Worm (Caenorhabditis elegans): ENCODE results near the gene cec-8.

Gene cec-8

ce11 chrIII:471644-472401 is 42.7 kb downstream of the cec-8 start, which contains the start of the genes magu-1 and nemp-1:
magu-1 (minus strand) TSS chrIII:471702.
nemp-1 (plus strand) TSS chrIII:472317.
- TF ChIP-seq xnd-1 (tag; optimal IDR thresholded peaks at IDR 0.05) (peak; percentile 13), F49E8.2 (tag; optimal IDR thresholded peaks at IDR 0.05; ENCODE audit: insufficient read depth) (peak; percentile 27), repo-1 (tag; optimal IDR thresholded peaks at IDR 0.05) (no peak), F23B12.7 (tag; optimal IDR thresholded peaks at IDR 0.05; ENCODE audit: insufficient read depth) (peak; percentile 16), attf-3 (GFP tag; conservative IDR thresholded peaks at IDR 0.05) (peak; percentile 83), hmg-20 (GFP tag; IDR thresholded peaks at IDR 0.05) (no peak), F33H1.4 (GFP tag; IDR thresholded peaks at IDR 0.05) (peak; percentile 83), lin-54 (GFP tag; optimal IDR thresholded peaks at IDR 0.05) (peak; percentile 54), efl-1 (GFP tag; optimal IDR thresholded peaks at IDR 0.05) (peak; percentile 77), T26A5.8 (tag; optimal IDR thresholded peaks at IDR 0.05) (no peak), madf-8 (GFP tag; conservative IDR thresholded peaks at IDR 0.05) (peak; percentile 6; the same call in 1 of the 2 replicates), dpl-1 (GFP tag; optimal IDR thresholded peaks at IDR 0.05) (peak; percentile 38), D2030.7 (GFP tag; IDR thresholded peaks at IDR 0.05) (peak; percentile 65; the same call in 1 of the 2 replicates), ceh-58 (GFP tag; IDR thresholded peaks at IDR 0.05) (no peak), bed-1 (GFP tag; IDR thresholded peaks at IDR 0.05) (no peak), madf-6 (GFP tag; IDR thresholded peaks at IDR 0.05) (peak; percentile 71), lsl-1 (GFP tag; optimal IDR thresholded peaks at IDR 0.05) (peak; percentile 40)

ce11 chrIII:475154-475553 is 46.0 kb downstream of the cec-8 start, which contains the start of gene mat-3:
mat-3 (plus strand) TSS chrIII:475454.
- TF ChIP-seq mcd-1 (GFP tag; IDR thresholded peaks at IDR 0.05) (no peak), nhr-80 (tag; optimal IDR thresholded peaks at IDR 0.05) (no peak), mes-4 (tag; optimal IDR thresholded peaks at IDR 0.05) (no peak), madf-10 (tag; optimal IDR thresholded peaks at IDR 0.05) (no peak), snpc-1.3 (tag; optimal IDR thresholded peaks at IDR 0.05; ENCODE audit: insufficient read depth) (no peak), dpl-1 (GFP tag; optimal IDR thresholded peaks at IDR 0.05) (no peak), tlf-1 (GFP tag; optimal IDR thresholded peaks at IDR 0.05) (no peak), F55B11.4 (tag; optimal IDR thresholded peaks at IDR 0.05; ENCODE audit: borderline replicate concordance, insufficient read depth) (no peak), tbx-9 (tag; optimal IDR thresholded peaks at IDR 0.05; ENCODE audit: borderline replicate concordance) (no peak), aptf-3 (GFP tag; IDR thresholded peaks at IDR 0.05) (no peak), repo-1 (tag; optimal IDR thresholded peaks at IDR 0.05) (no peak), cebp-2 (GFP tag; IDR thresholded peaks at IDR 0.05) (no peak), lin-26 (GFP tag; IDR thresholded peaks at IDR 0.05) (no peak), somi-1 (GFP tag; optimal IDR thresholded peaks at IDR 0.05) (no peak), ceh-91 (GFP tag; IDR thresholded peaks at IDR 0.05) (no peak), ztf-26 (tag; optimal IDR thresholded peaks at IDR 0.05) (no peak), D2030.7 (GFP tag; IDR thresholded peaks at IDR 0.05) (no peak), ets-4 (GFP tag; optimal IDR thresholded peaks at IDR 0.05) (no peak), nfya-1 (tag; optimal IDR thresholded peaks at IDR 0.05; ENCODE audit: borderline replicate concordance, insufficient read depth) (no peak), ztf-6 (GFP tag; IDR thresholded peaks at IDR 0.05) (no peak)

ce11 chrIII:481259-481658 is 52.1 kb downstream of the cec-8 start:
- no peak for TF ChIP-seq nfyb-1 (GFP tag; IDR thresholded peaks at IDR 0.05)
- TF ChIP-seq mxl-1 (tag; optimal IDR thresholded peaks at IDR 0.05) = no peak
- no peak for TF ChIP-seq dox-1 (GFP tag; IDR thresholded peaks at IDR 0.05)
- no peak for TF ChIP-seq attf-6 (GFP tag; IDR thresholded peaks at IDR 0.05)
- TF ChIP-seq aptf-3 (GFP tag; IDR thresholded peaks at IDR 0.05) = no peak
- TF ChIP-seq ztf-3 (GFP tag; optimal IDR thresholded peaks at IDR 0.05) = no peak
- TF ChIP-seq B0035.1 (tag; optimal IDR thresholded peaks at IDR 0.05) = no peak
- no peak for TF ChIP-seq unc-62 (GFP tag; optimal IDR thresholded peaks at IDR 0.05)
- no peak for TF ChIP-seq pbrm-1 (GFP tag; IDR thresholded peaks at IDR 0.05)
- no peak for TF ChIP-seq zim-3 (tag; optimal IDR thresholded peaks at IDR 0.05)
- no peak for TF ChIP-seq ceh-27 (GFP tag; optimal IDR thresholded peaks at IDR 0.05)
- TF ChIP-seq sptf-2 (GFP tag; optimal IDR thresholded peaks at IDR 0.05) = no peak
- TF ChIP-seq efl-1 (GFP tag; optimal IDR thresholded peaks at IDR 0.05) = no peak
- no peak for TF ChIP-seq mes-4 (tag; optimal IDR thresholded peaks at IDR 0.05)
- no peak for TF ChIP-seq egrh-3 (GFP tag; IDR thresholded peaks at IDR 0.05)
